Worm (Caenorhabditis elegans) whole organism, late embryonic: ENCODE measurements around the gene cest-35.1.

Experiments
- Y22D7AL.16 ChIP-seq: sonication (generic microtip); optimal IDR thresholded peaks from 2 replicates; lab custom pipeline; 2016; ENCODE audit warnings: missing genetic modification characterization, missing compliant biosample characterization
- ahr-1 ChIP-seq: sonication (generic microtip); optimal IDR thresholded peaks from 2 replicates; lab custom pipeline; 2016; ENCODE audit warnings: missing genetic modification characterization, missing compliant biosample characterization
- ceh-14 ChIP-seq: sonication (generic microtip); optimal IDR thresholded peaks from 2 replicates; lab custom pipeline; 2016; ENCODE audit warnings: missing genotype, missing genetic modification characterization, missing compliant biosample characterization
- ceh-18 ChIP-seq: sonication (generic microtip); optimal IDR thresholded peaks from 2 replicates; lab custom pipeline; 2016; ENCODE audit warnings: missing genetic modification characterization, missing compliant biosample characterization
- ceh-31 ChIP-seq: sonication (generic microtip); optimal IDR thresholded peaks from 2 replicates; lab custom pipeline; 2016; ENCODE audit warnings: missing genetic modification characterization, missing compliant biosample characterization
- ceh-9 ChIP-seq: sonication (generic microtip); optimal IDR thresholded peaks from 2 replicates; lab custom pipeline; 2016; ENCODE audit warnings: mild to moderate bottlenecking, missing genetic modification characterization, inconsistent platforms, missing compliant biosample characterization
- che-1 ChIP-seq: sonication (generic microtip); optimal IDR thresholded peaks from 2 replicates; lab custom pipeline; 2016; ENCODE audit warnings: mild to moderate bottlenecking, missing genetic modification characterization, missing compliant biosample characterization
- dmd-4 ChIP-seq: sonication (generic microtip); optimal IDR thresholded peaks from 2 replicates; lab custom pipeline; 2016; ENCODE audit warnings: borderline replicate concordance, missing genetic modification characterization, missing compliant biosample characterization
- dve-1 ChIP-seq: sonication (generic microtip); optimal IDR thresholded peaks from 2 replicates; lab custom pipeline; 2017; ENCODE audit warnings: antibody characterized with exemption, mild to moderate bottlenecking, missing genetic modification characterization, missing compliant biosample characterization
- elt-2 ChIP-seq: sonication (generic microtip); optimal IDR thresholded peaks from 2 replicates; lab custom pipeline; 2016; ENCODE audit warnings: missing genetic modification reagents, missing genetic modification characterization, missing compliant biosample characterization
- elt-4 ChIP-seq: sonication (generic microtip); optimal IDR thresholded peaks from 2 replicates; lab custom pipeline; 2016; ENCODE audit warnings: missing genetic modification characterization, missing compliant biosample characterization
- eyg-1 ChIP-seq: sonication (generic microtip); optimal IDR thresholded peaks from 2 replicates; lab custom pipeline; 2016; ENCODE audit warnings: missing genotype, missing genetic modification characterization, missing compliant biosample characterization
- fkh-10 ChIP-seq: fragments of 150-350 bp; optimal IDR thresholded peaks from 2 replicates; lab custom pipeline; 2014; ENCODE audit warnings: missing biosample characterization, missing genetic modification reagents, missing genetic modification characterization
- hlh-15 ChIP-seq: sonication (generic microtip); optimal IDR thresholded peaks from 2 replicates; lab custom pipeline; 2016; ENCODE audit warnings: missing genetic modification characterization, missing compliant biosample characterization
- hlh-30 ChIP-seq: sonication (generic microtip); optimal IDR thresholded peaks from 2 replicates; lab custom pipeline; 2017; ENCODE audit warnings: antibody characterized with exemption, missing genetic modification characterization, missing compliant biosample characterization; ENCODE audit not compliant: insufficient read depth
- hlh-6 ChIP-seq: sonication (generic microtip); optimal IDR thresholded peaks from 2 replicates; lab custom pipeline; 2016; ENCODE audit warnings: missing genotype, missing genetic modification characterization, missing compliant biosample characterization
- hlh-8 ChIP-seq: sonication (generic microtip); optimal IDR thresholded peaks from 2 replicates; lab custom pipeline; 2016; ENCODE audit warnings: missing genotype, missing genetic modification characterization, missing compliant biosample characterization
- madf-2 ChIP-seq: sonication (generic microtip); optimal IDR thresholded peaks from 2 replicates; lab custom pipeline; 2017; ENCODE audit warnings: missing genetic modification characterization, missing compliant biosample characterization
- nfya-1 ChIP-seq: sonication (generic microtip); optimal IDR thresholded peaks from 2 replicates; lab custom pipeline; 2017; ENCODE audit warnings: missing genetic modification characterization, mild to moderate bottlenecking, missing compliant biosample characterization, antibody characterized with exemption, moderate library complexity
- nhr-11 ChIP-seq: fragments of 150-350 bp; optimal IDR thresholded peaks from 2 replicates; lab custom pipeline; 2014; ENCODE audit warnings: missing biosample characterization, missing genetic modification characterization
- nhr-232 ChIP-seq: sonication (generic microtip); optimal IDR thresholded peaks from 2 replicates; lab custom pipeline; 2016; ENCODE audit warnings: missing genetic modification characterization, missing compliant biosample characterization
- pax-1 ChIP-seq: fragments of 150-350 bp; optimal IDR thresholded peaks from 2 replicates; lab custom pipeline; 2014; ENCODE audit warnings: missing biosample characterization, missing genetic modification characterization
- pha-2 ChIP-seq: sonication (generic microtip); optimal IDR thresholded peaks from 2 replicates; lab custom pipeline; 2017; ENCODE audit warnings: mild to moderate bottlenecking, missing genetic modification characterization, missing compliant biosample characterization
- pha-4 ChIP-seq: fragments of 150-350 bp; optimal IDR thresholded peaks from 2 replicates; lab custom pipeline; 2018; ENCODE audit warnings: missing biosample characterization, missing genetic modification reagents, missing genetic modification characterization
- pqm-1 ChIP-seq: sonication (generic microtip); optimal IDR thresholded peaks from 2 replicates; lab custom pipeline; 2016; ENCODE audit warnings: missing genetic modification characterization, missing compliant biosample characterization
- pros-1 ChIP-seq: fragments of 150-350 bp; optimal IDR thresholded peaks from 2 replicates; lab custom pipeline; 2014; ENCODE audit warnings: missing biosample characterization, missing genetic modification reagents, missing genetic modification characterization
- ref-2 ChIP-seq: sonication (generic microtip); optimal IDR thresholded peaks from 2 replicates; lab custom pipeline; 2016; ENCODE audit warnings: missing genetic modification characterization, missing compliant biosample characterization
- rnt-1 ChIP-seq: sonication (generic microtip); optimal IDR thresholded peaks from 2 replicates; lab custom pipeline; 2016; ENCODE audit warnings: missing genetic modification characterization, missing compliant biosample characterization
- sox-4 ChIP-seq: sonication (generic microtip); optimal IDR thresholded peaks from 2 replicates; lab custom pipeline; 2017; ENCODE audit warnings: mild to moderate bottlenecking, missing genetic modification characterization, inconsistent platforms, missing compliant biosample characterization
- syd-9 ChIP-seq: sonication (generic microtip); optimal IDR thresholded peaks from 2 replicates; lab custom pipeline; 2016; ENCODE audit warnings: mild to moderate bottlenecking, missing genetic modification characterization, moderate library complexity, missing compliant biosample characterization
- tbx-2 ChIP-seq: sonication (generic microtip); optimal IDR thresholded peaks from 2 replicates; lab custom pipeline; 2016; ENCODE audit warnings: missing genetic modification characterization, missing compliant biosample characterization
- tbx-7 ChIP-seq: sonication (generic microtip); optimal IDR thresholded peaks from 2 replicates; lab custom pipeline; 2016; ENCODE audit warnings: missing genotype, missing genetic modification characterization, missing compliant biosample characterization
- unc-3 ChIP-seq, 2 experiments: fragments of 200-800 bp in 1 of 2; sonication (Bioruptor generic) in 1 of 2; sonication (generic microtip) in 1 of 2; conservative IDR thresholded peaks in 1 of 2; optimal IDR thresholded peaks in 1 of 2; 2 replicates each; pipeline versions ENCODE4 v1.3.6 to Lab custom; 2016 to 2022; ENCODE audit warnings: missing compliant biosample characterization in 2 of 2, missing genetic modification characterization in 2 of 2, missing genetic modification reagents in 1 of 2
- unc-42 ChIP-seq: sonication (generic microtip); optimal IDR thresholded peaks from 2 replicates; lab custom pipeline; 2016; ENCODE audit warnings: missing genotype, missing genetic modification characterization, missing compliant biosample characterization
- unc-55 ChIP-seq: sonication (generic microtip); optimal IDR thresholded peaks from 2 replicates; lab custom pipeline; 2017; ENCODE audit warnings: missing biosample characterization, missing genetic modification reagents, missing genetic modification characterization
- unc-86 ChIP-seq: sonication (generic microtip); optimal IDR thresholded peaks from 2 replicates; lab custom pipeline; 2016; ENCODE audit warnings: missing genetic modification characterization, missing compliant biosample characterization

The cest-35.1 gene

DNA sequence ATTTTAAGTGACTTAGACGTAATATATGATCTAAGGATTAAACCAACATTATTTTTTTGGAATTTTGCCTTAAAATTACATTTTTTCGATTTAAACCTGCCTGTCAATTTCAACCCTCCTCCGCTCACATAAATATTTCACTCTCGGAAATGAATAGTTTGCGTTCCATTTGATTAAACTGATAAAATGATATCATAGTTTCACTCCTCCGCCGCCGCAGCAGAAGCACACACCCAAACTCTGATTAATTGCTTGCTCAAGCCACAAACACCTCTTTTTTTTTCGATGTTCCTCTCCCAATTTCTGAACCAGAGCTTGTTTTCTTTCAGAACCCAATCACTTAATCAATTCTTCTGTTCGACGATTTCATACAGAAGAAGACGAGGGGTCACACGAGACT, 19.9 kb downstream of the cest-35.1 start, which contains the start of gene Y49G5B.1:
TSS of gene Y49G5B.1 (plus strand) at position 324 of the 400 bp plus-strand sequence.
- no peak for TF ChIP-seq ceh-14 (tag; lab: Kevin White, UChicago)
- no peak for TF ChIP-seq tbx-7 (tag; lab: Kevin White, UChicago)
- no peak for TF ChIP-seq ceh-31

- TF ChIP-seq nfya-1 (tag; lab: Kevin White, UChicago) = peak; percentile 92
- no peak for TF ChIP-seq ceh-14 (tag; lab: Kevin White, UChicago)
- TF ChIP-seq fkh-10 = no peak
- no peak for TF ChIP-seq rnt-1 (tag; lab: Kevin White, UChicago)
Measured at ce11 chrV:5213674-5214073, 29.3 kb downstream of the cest-35.1 start.

ce11 chrV:5204127-5204526, 38.8 kb downstream of the cest-35.1 start, which contains the start of gene ttc-37:
TSS of gene ttc-37 (plus strand) at chrV:5204475.
- TF ChIP-seq hlh-8 = no peak
- peak; percentile 16 for TF ChIP-seq ceh-18 (tag; lab: Kevin White, UChicago)

- TF ChIP-seq nfya-1 (tag; lab: Kevin White, UChicago) = no peak
- TF ChIP-seq elt-4 (tag; lab: Kevin White, UChicago) = no peak
- TF ChIP-seq elt-2 (tag; lab: Kevin White, UChicago) = no peak
- TF ChIP-seq Y22D7AL.16 (tag; lab: Kevin White, UChicago) = no peak
- TF ChIP-seq pha-2 (tag; lab: Kevin White, UChicago) = no peak
- TF ChIP-seq ceh-14 (tag; lab: Kevin White, UChicago) = no peak
Measured at ce11 chrV:5203643-5204042, 39.3 kb downstream of the cest-35.1 start.

ce11 chrV:5201706-5202105, 41.2 kb downstream of the cest-35.1 start:
- TF ChIP-seq dve-1 = no peak
- no peak for TF ChIP-seq ceh-18 (tag; lab: Kevin White, UChicago)
- TF ChIP-seq ceh-14 (tag; lab: Kevin White, UChicago) = no peak
- peak; percentile 27 for TF ChIP-seq unc-55

DNA sequence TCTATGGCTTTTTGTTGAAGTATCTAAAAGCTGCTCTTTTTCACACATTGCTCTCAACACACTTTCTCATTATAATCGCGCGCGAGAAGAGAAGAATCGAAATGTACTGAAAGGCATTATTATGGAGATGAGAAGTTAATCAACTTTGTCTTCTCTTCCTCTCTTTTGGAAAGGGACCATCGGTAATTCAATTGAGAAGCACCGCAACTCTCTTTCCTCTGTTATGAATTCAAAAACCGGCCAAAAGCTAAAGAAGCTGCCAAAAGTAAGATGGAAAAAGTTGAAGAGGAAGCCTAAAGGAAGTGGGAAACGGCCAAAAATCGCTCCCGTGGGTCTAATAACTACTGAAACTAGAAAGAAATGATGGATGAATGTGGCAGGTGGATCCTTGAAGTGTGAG, 42.7 kb downstream of the cest-35.1 start:
- TF ChIP-seq unc-42 (peak; percentile 98), ref-2 (tag; lab: Kevin White, UChicago) (no peak), fkh-10 (peak; percentile 48), dmd-4 (tag; lab: Kevin White, UChicago) (no peak), dve-1 (no peak)

DNA sequence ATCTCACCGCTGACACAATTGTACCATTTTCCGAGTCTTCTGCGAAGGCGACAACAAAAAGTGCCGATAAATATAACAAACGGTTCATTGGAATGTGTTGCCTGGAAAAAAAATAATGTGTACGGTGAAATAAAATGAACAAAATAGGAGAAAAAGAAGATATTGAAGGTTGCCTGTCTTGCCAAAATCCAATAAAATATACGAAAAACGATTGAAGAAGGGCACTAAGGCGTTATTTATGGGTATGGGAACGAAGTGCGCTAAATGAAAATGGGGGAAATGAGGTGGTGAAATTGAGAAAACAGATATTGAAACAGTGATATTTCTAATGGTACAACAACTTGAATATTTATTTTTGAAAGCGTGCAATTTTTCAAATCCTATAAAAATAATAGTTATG, 44.7 kb downstream of the cest-35.1 start, which contains the start of gene Y47A7.2:
TSS of gene Y47A7.2 (minus strand) at position 101 of the 400 bp plus-strand sequence.
- no peak for TF ChIP-seq hlh-8
- no peak for TF ChIP-seq rnt-1 (tag; lab: Kevin White, UChicago)
- TF ChIP-seq pqm-1 (tag; lab: Kevin White, UChicago) = no peak
- no peak for TF ChIP-seq nhr-232 (tag; lab: Kevin White, UChicago)
- TF ChIP-seq pros-1 (tag; lab: Kevin White, UChicago) = no peak
- no peak for TF ChIP-seq madf-2 (tag; lab: Kevin White, UChicago)
- no peak for TF ChIP-seq ceh-31
- TF ChIP-seq hlh-6 (tag; lab: Kevin White, UChicago) = no peak
- no peak for TF ChIP-seq syd-9
- no peak for TF ChIP-seq pax-1 (tag; lab: Kevin White, UChicago)
- TF ChIP-seq ceh-9 (tag; lab: Kevin White, UChicago) = no peak
- TF ChIP-seq nhr-11 (tag; lab: Kevin White, UChicago) = no peak
- TF ChIP-seq ref-2 (tag; lab: Kevin White, UChicago) = no peak

DNA sequence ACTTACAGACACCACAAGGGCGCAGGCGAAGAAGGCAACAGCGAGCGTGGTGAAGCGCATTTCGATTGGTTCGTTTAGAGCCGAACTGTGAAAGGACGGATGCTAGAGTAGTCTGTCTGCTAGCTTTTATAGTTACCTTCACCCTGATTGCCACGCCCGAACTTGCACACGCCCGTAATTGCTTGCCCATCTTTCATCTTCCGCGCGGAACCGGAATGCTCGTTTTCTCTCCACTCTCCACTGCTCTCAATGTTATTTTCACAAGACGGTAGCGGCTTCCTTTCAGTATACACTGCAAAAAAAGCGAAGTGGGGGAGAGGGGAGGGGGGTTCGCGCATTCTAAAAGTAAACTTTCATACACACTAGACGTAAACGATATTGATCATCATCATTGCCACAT, 48.4 kb downstream of the cest-35.1 start, which contains the start of gene abu-8:
TSS of gene abu-8 (minus strand) at position 101 of the 400 bp plus-strand sequence.
- TF ChIP-seq pqm-1 (tag; lab: Kevin White, UChicago) (no peak), hlh-30 (no peak), hlh-15 (no peak), tbx-7 (tag; lab: Kevin White, UChicago) (no peak), eyg-1 (tag; lab: Kevin White, UChicago) (no peak), ahr-1 (no peak), unc-42 (no peak), sox-4 (tag; lab: Kevin White, UChicago) (no peak), pha-4 (tag; lab: Kevin White, UChicago) (no peak), unc-3 (GFP tag; conservative IDR thresholded peaks at IDR 0.05; lab: Robert Waterston, UW) (no peak), unc-3 (tag; optimal IDR thresholded peaks at IDR 0.05; lab: Kevin White, UChicago) (no peak), tbx-2 (tag; lab: Kevin White, UChicago) (no peak), unc-86 (tag; lab: Kevin White, UChicago) (no peak), nfya-1 (tag; lab: Kevin White, UChicago) (no peak), elt-4 (tag; lab: Kevin White, UChicago) (no peak), che-1 (tag; lab: Kevin White, UChicago) (no peak), hlh-8 (no peak), ceh-18 (tag; lab: Kevin White, UChicago) (no peak)
